Fruit fly (Drosophila melanogaster) whole organism, embryonic: ENCODE data around the gene CG4972.

Source experiments
- Awh ChIP-seq: fragments of 200-800 bp; sonication (Bioruptor generic); IDR thresholded peaks from 2 replicates; pipeline ENCODE4, ENCODE4 v1.3.6; 2022; ENCODE audit warnings: missing biosample characterization, missing genetic modification characterization
- BEAF-32 ChIP-seq: fragments of 200-800 bp; sonication (Bioruptor generic); optimal IDR thresholded peaks from 3 replicates; lab custom pipeline; 2017; ENCODE audit warnings: missing biosample characterization, missing genetic modification characterization, mild to moderate bottlenecking, moderate library complexity, missing genetic modification reagents
- CG10209 ChIP-seq: fragments of 200-800 bp; sonication (Bioruptor generic); optimal IDR thresholded peaks from 3 replicates; lab custom pipeline; 2017; ENCODE audit warnings: missing biosample characterization, mild to moderate bottlenecking, missing genetic modification characterization, missing genetic modification reagents
- CG10274 ChIP-seq: fragments of 200-800 bp; sonication (Bioruptor generic); optimal IDR thresholded peaks from 3 replicates; lab custom pipeline; 2017; ENCODE audit warnings: missing biosample characterization, mild to moderate bottlenecking, missing genetic modification characterization
- CG10431 ChIP-seq: fragments of 200-800 bp; sonication (Bioruptor generic); optimal IDR thresholded peaks from 3 replicates; lab custom pipeline; 2018; ENCODE audit warnings: missing biosample characterization, mild to moderate bottlenecking, missing genetic modification characterization
- CG10959 ChIP-seq: fragments of 200-800 bp; sonication (Bioruptor generic); IDR thresholded peaks from 2 replicates; pipeline ENCODE4 v1.3.6; 2022; ENCODE audit warnings: missing biosample characterization, missing genetic modification characterization
- CG11247 ChIP-seq: fragments of 200-800 bp; sonication (Bioruptor generic); IDR thresholded peaks from 2 replicates; pipeline ENCODE4 v1.3.6; 2022; ENCODE audit warnings: missing biosample characterization, missing genetic modification characterization
- CG11398 ChIP-seq: fragments of 200-800 bp; sonication (Bioruptor generic); optimal IDR thresholded peaks from 2 replicates; lab custom pipeline; 2016; ENCODE audit warnings: missing biosample characterization, missing genetic modification characterization
- CG12659 ChIP-seq: fragments of 200-800 bp; sonication (Bioruptor generic); optimal IDR thresholded peaks from 3 replicates; lab custom pipeline; 2017; ENCODE audit warnings: mild to moderate bottlenecking, missing biosample characterization, missing genetic modification reagents, missing genetic modification characterization
- CG1603 ChIP-seq: fragments of 200-800 bp; sonication (Bioruptor generic); optimal IDR thresholded peaks from 2 replicates; lab custom pipeline; 2019; ENCODE audit warnings: missing biosample characterization, mild to moderate bottlenecking, missing genetic modification characterization, moderate library complexity
- CG16779 ChIP-seq: fragments of 200-800 bp; sonication (Bioruptor generic); IDR thresholded peaks from 2 replicates; pipeline ENCODE4 v1.3.6; 2022; ENCODE audit warnings: missing biosample characterization, missing genetic modification characterization
- CG17361 ChIP-seq: fragments of 200-800 bp; sonication (Bioruptor generic); IDR thresholded peaks from 3 replicates; pipeline ENCODE4 v1.3.6; 2022; ENCODE audit warnings: missing biosample characterization, missing genetic modification characterization
- CG17612 ChIP-seq: fragments of 200-800 bp; sonication (Bioruptor generic); IDR thresholded peaks from 2 replicates; pipeline ENCODE4 v1.3.6; 2022; ENCODE audit warnings: missing biosample characterization, missing genetic modification characterization
- CG18011 ChIP-seq: fragments of 200-800 bp; sonication (Bioruptor generic); optimal IDR thresholded peaks from 2 replicates; lab custom pipeline; 2017; ENCODE audit warnings: missing biosample characterization, missing genetic modification characterization, mild to moderate bottlenecking, moderate library complexity, missing genotype
- CG34224 ChIP-seq: fragments of 200-800 bp; sonication (Bioruptor generic); IDR thresholded peaks from 3 replicates; pipeline ENCODE4 v1.3.6; 2022; ENCODE audit warnings: missing biosample characterization, missing genetic modification characterization; ENCODE audit not compliant: partially characterized antibody
- CG3847 ChIP-seq: fragments of 200-800 bp; sonication (Bioruptor generic); IDR thresholded peaks from 2 replicates; pipeline ENCODE4 v1.3.6; 2022; ENCODE audit warnings: missing biosample characterization, missing genetic modification characterization
- CG4328 ChIP-seq: fragments of 200-800 bp; sonication (Bioruptor generic); optimal IDR thresholded peaks from 3 replicates; lab custom pipeline; 2017; ENCODE audit warnings: missing biosample characterization, missing genetic modification reagents, missing genetic modification characterization
- CG6254 ChIP-seq: fragments of 200-800 bp; sonication (Bioruptor generic); optimal IDR thresholded peaks from 3 replicates; lab custom pipeline; 2017; ENCODE audit warnings: mild to moderate bottlenecking, missing biosample characterization, missing genetic modification reagents, missing genetic modification characterization
- CG6654 ChIP-seq: fragments of 200-800 bp; sonication (Bioruptor generic); optimal IDR thresholded peaks from 2 replicates; lab custom pipeline; 2017; ENCODE audit warnings: missing biosample characterization, mild to moderate bottlenecking, missing genetic modification characterization
- CG7357 ChIP-seq: fragments of 200-800 bp; sonication (Bioruptor generic); IDR thresholded peaks from 3 replicates; pipeline ENCODE4 v1.3.6; 2022; ENCODE audit warnings: missing biosample characterization, missing genetic modification characterization
- D19B ChIP-seq: fragments of 200-800 bp; sonication (Bioruptor generic); optimal IDR thresholded peaks from 2 replicates; lab custom pipeline; 2017; ENCODE audit warnings: missing biosample characterization, mild to moderate bottlenecking, missing genetic modification characterization
- Dip3 ChIP-seq: fragments of 200-800 bp; sonication (Bioruptor generic); optimal IDR thresholded peaks from 3 replicates; lab custom pipeline; 2016; ENCODE audit warnings: missing biosample characterization, missing genetic modification characterization
- GATAe ChIP-seq: fragments of 200-800 bp; sonication (Bioruptor generic); conservative IDR thresholded peaks from 2 replicates; pipeline ENCODE4 v1.3.6; 2022; ENCODE audit warnings: missing biosample characterization, missing genetic modification characterization
- HmgZ ChIP-seq: fragments of 200-800 bp; sonication (Bioruptor generic); optimal IDR thresholded peaks from 2 replicates; lab custom pipeline; 2018; ENCODE audit warnings: missing biosample characterization, mild to moderate bottlenecking, missing genetic modification characterization
- Hr78 ChIP-seq, 2 experiments: fragments of 200-800 bp in 1 of 2; fragments of >200 bp in 1 of 2; sonication (Bioruptor generic) in 1 of 2; optimal IDR thresholded peaks; 2 replicates each; lab custom pipeline; 2017 to 2019; ENCODE audit warnings: missing biosample characterization in 2 of 2, missing genetic modification characterization in 2 of 2, mild to moderate bottlenecking in 1 of 2, moderate library complexity in 1 of 2
- MBD-R2 ChIP-seq: fragments of 200-800 bp; sonication (Bioruptor generic); IDR thresholded peaks from 2 replicates; pipeline ENCODE4 v1.3.6; 2022; ENCODE audit warnings: missing biosample characterization, missing genetic modification characterization
- NK7.1 ChIP-seq: fragments of 200-800 bp; sonication (Bioruptor generic); optimal IDR thresholded peaks from 3 replicates; lab custom pipeline; 2016; ENCODE audit warnings: missing biosample characterization, missing genetic modification characterization
- Pdp1 ChIP-seq, 2 experiments: fragments of 200-800 bp; sonication (Bioruptor generic); optimal IDR thresholded peaks; 3 replicates each; lab custom pipeline; 2016; ENCODE audit warnings: missing biosample characterization in 2 of 2, missing genetic modification characterization in 2 of 2, mild to moderate bottlenecking in 1 of 2, moderate library complexity in 1 of 2
- Sox102F ChIP-seq: fragments of 200-800 bp; sonication (Bioruptor generic); optimal IDR thresholded peaks from 2 replicates; lab custom pipeline; 2018; ENCODE audit warnings: missing biosample characterization, mild to moderate bottlenecking, missing genetic modification characterization, moderate library complexity
- Tbp ChIP-seq: fragments of >200 bp; optimal IDR thresholded peaks from 2 replicates; lab custom pipeline; 2018; ENCODE audit warnings: missing biosample characterization, missing genetic modification characterization
- bab2 ChIP-seq: fragments of 200-800 bp; sonication (Bioruptor generic); optimal IDR thresholded peaks from 2 replicates; lab custom pipeline; 2016; ENCODE audit warnings: missing biosample characterization, missing genetic modification characterization
- cg ChIP-seq: fragments of 200-800 bp; sonication (Bioruptor generic); optimal IDR thresholded peaks from 3 replicates; lab custom pipeline; 2019; ENCODE audit warnings: missing biosample characterization, mild to moderate bottlenecking, missing genetic modification characterization, moderate library complexity
- chn ChIP-seq: fragments of 200-800 bp; sonication (Bioruptor generic); optimal IDR thresholded peaks from 2 replicates; lab custom pipeline; 2016; ENCODE audit warnings: missing biosample characterization, missing genetic modification characterization
- dati ChIP-seq: fragments of 200-800 bp; sonication (Bioruptor generic); IDR thresholded peaks from 2 replicates; pipeline ENCODE4 v1.3.6; 2022; ENCODE audit warnings: missing biosample characterization, missing genetic modification characterization
- dpn ChIP-seq, 2 experiments: fragments of 200-800 bp; sonication (Bioruptor generic); optimal IDR thresholded peaks; 3 replicates each; lab custom pipeline; 2016; ENCODE audit warnings: missing biosample characterization in 2 of 2, missing genetic modification characterization in 2 of 2
- dysf ChIP-seq: fragments of 200-800 bp; sonication (Bioruptor generic); IDR thresholded peaks from 3 replicates; pipeline ENCODE4 v1.3.6; 2022; ENCODE audit warnings: missing biosample characterization, missing genetic modification characterization
- emc ChIP-seq: fragments of 200-800 bp; sonication (Bioruptor generic); optimal IDR thresholded peaks from 2 replicates; lab custom pipeline; 2016; ENCODE audit warnings: missing biosample characterization, missing genetic modification characterization
- gce ChIP-seq: fragments of 200-800 bp; sonication (Bioruptor generic); IDR thresholded peaks from 3 replicates; pipeline ENCODE4 v1.3.6; 2022; ENCODE audit warnings: missing biosample characterization, missing genetic modification characterization
- ind ChIP-seq: fragments of 200-800 bp; sonication (Bioruptor generic); optimal IDR thresholded peaks from 3 replicates; lab custom pipeline; 2016; ENCODE audit warnings: missing biosample characterization, missing genetic modification characterization
- jing ChIP-seq: fragments of 200-800 bp; sonication (Bioruptor generic); optimal IDR thresholded peaks from 2 replicates; lab custom pipeline; 2018; ENCODE audit warnings: missing biosample characterization, mild to moderate bottlenecking, missing genetic modification characterization
- kay ChIP-seq: fragments of 200-800 bp; sonication (Bioruptor generic); optimal IDR thresholded peaks from 2 replicates; lab custom pipeline; 2016; ENCODE audit warnings: missing biosample characterization, missing genetic modification characterization
- p53 ChIP-seq: fragments of 200-800 bp; sonication (Bioruptor generic); optimal IDR thresholded peaks from 2 replicates; lab custom pipeline; 2016; ENCODE audit warnings: missing biosample characterization, missing genetic modification characterization
- sc ChIP-seq, 3 experiments: fragments of >200 bp in 2 of 3; fragments of 200-800 bp in 1 of 3; sonication (Bioruptor generic) in 1 of 3; optimal IDR thresholded peaks; 2 replicates in 2 of 3; 3 replicates in 1 of 3; lab custom pipeline; 2017; ENCODE audit warnings: mild to moderate bottlenecking in 1 of 3, missing biosample characterization in 1 of 3, missing genetic modification characterization in 1 of 3, missing genetic modification reagents in 1 of 3
- sd ChIP-seq: fragments of 200-800 bp; sonication (Bioruptor generic); optimal IDR thresholded peaks from 3 replicates; lab custom pipeline; 2018; ENCODE audit warnings: missing biosample characterization, mild to moderate bottlenecking, missing genetic modification characterization, moderate library complexity
- sens-2 ChIP-seq: fragments of 200-800 bp; sonication (Bioruptor generic); IDR thresholded peaks from 2 replicates; pipeline ENCODE4 v1.3.6; 2022; ENCODE audit warnings: missing biosample characterization, missing genetic modification characterization
- sim ChIP-seq: fragments of 200-800 bp; sonication (Bioruptor generic); IDR thresholded peaks from 2 replicates; pipeline ENCODE4 v1.3.6; 2022; ENCODE audit warnings: missing biosample characterization, missing genetic modification characterization
- so ChIP-seq: fragments of 200-800 bp; sonication (Bioruptor generic); IDR thresholded peaks from 3 replicates; pipeline ENCODE4 v1.3.6; 2022; ENCODE audit warnings: missing biosample characterization, missing genetic modification characterization
- tgo ChIP-seq: fragments of 200-800 bp; sonication (Bioruptor generic); IDR thresholded peaks from 3 replicates; pipeline ENCODE4 v1.3.6; 2022; ENCODE audit warnings: missing biosample characterization, missing genetic modification characterization
- ttk ChIP-seq: fragments of 200-800 bp; sonication (Bioruptor generic); IDR thresholded peaks from 2 replicates; pipeline ENCODE4 v2.1.2; 2022; ENCODE audit warnings: missing biosample characterization, missing genetic modification characterization
- zen2 ChIP-seq: fragments of 200-800 bp; sonication (Bioruptor generic); IDR thresholded peaks from 3 replicates; pipeline ENCODE4 v1.3.6; 2022; ENCODE audit warnings: missing biosample characterization, missing genetic modification characterization; ENCODE audit not compliant: partially characterized antibody

Gene CG4972

DNA sequence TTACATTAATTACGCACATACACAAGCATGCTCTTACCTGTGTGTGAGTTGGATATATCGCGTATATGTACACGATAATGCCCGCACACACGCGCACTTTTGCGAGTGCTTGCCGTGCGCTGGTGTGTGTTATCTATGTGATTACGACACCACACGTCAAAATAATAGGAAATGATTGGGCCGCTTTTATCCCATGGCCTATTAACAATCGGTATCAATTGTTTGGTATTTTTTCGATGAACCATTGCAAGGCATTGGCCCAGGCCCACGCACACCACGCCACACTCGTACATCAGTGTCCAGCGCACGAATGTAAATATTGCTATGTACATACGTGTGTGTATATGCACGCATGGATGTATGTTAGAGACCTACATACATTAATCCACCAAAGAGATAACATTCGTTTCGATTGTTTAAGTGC is 20.3 kb downstream of the CG4972 start (continued):
- TF ChIP-seq CG17361 (GFP tag; lab: Robert Waterston, UW) (peak; percentile 50; the same call in 2 of the 3 replicates), CG6254 (GFP tag; lab: Kevin White, UChicago) (peak; percentile 75), chn (no peak), dysf (GFP tag; lab: Robert Waterston, UW) (no peak; the same call in 2 of the 3 replicates), D19B (GFP tag; lab: Kevin White, UChicago) (peak; percentile 54), CG10274 (GFP tag; lab: Kevin White, UChicago) (peak; percentile 28), sens-2 (GFP tag; lab: Robert Waterston, UW) (no peak), Pdp1 (GFP tag; optimal IDR thresholded peaks at IDR 0.05; lab: Kevin White, UChicago) (peak; percentile 38 to 97), bab2 (GFP tag; lab: Kevin White, UChicago) (peak; percentile 10), gce (no peak), emc (GFP tag; lab: Kevin White, UChicago) (no peak), kay (GFP tag; lab: Kevin White, UChicago) (peak; percentile 90), zen2 (GFP tag; lab: Robert Waterston, UW) (no peak; the same call in 2 of the 3 replicates), cg (GFP tag; lab: Kevin White, UChicago) (peak; percentile 100), sd (peak; percentile 93), BEAF-32 (GFP tag; lab: Kevin White, UChicago) (peak; percentile 62), HmgZ (tag; lab: Kevin White, UChicago) (peak; percentile 92), ttk (GFP tag; lab: Robert Waterston, UW) (no peak), CG4328 (GFP tag; lab: Kevin White, UChicago) (peak; percentile 88), so (GFP tag; lab: Robert Waterston, UW) (no peak; the same call in 1 of the 3 replicates), Sox102F (GFP tag; lab: Kevin White, UChicago) (no peak), sc (optimal IDR thresholded peaks at IDR 0.05; lab: Kevin White, UChicago) (no peak), sc (GFP tag; optimal IDR thresholded peaks at IDR 0.05; lab: Kevin White, UChicago) (peak; percentile 11), Tbp (GFP tag; lab: Kevin White, UChicago) (no peak), CG17612 (GFP tag; lab: Robert Waterston, UW) (no peak), CG6654 (no peak), dati (GFP tag; lab: Robert Waterston, UW) (no peak), Dip3 (GFP tag; lab: Kevin White, UChicago) (no peak), CG11247 (GFP tag; lab: Robert Waterston, UW) (no peak), tgo (GFP tag; lab: Robert Waterston, UW) (no peak; the same call in 2 of the 3 replicates), sim (no peak), CG11398 (GFP tag; lab: Kevin White, UChicago) (peak; percentile 30), CG18011 (GFP tag; lab: Kevin White, UChicago) (peak; percentile 34), dpn (GFP tag; optimal IDR thresholded peaks at IDR 0.05; lab: Kevin White, UChicago) (peak; percentile 44 to 62), CG10431 (peak; percentile 74), CG12659 (GFP tag; lab: Kevin White, UChicago) (peak; percentile 77), CG7357 (GFP tag; lab: Robert Waterston, UW) (no peak), NK7.1 (peak; percentile 34), CG16779 (GFP tag; lab: Robert Waterston, UW) (no peak), p53 (no peak), CG1603 (peak; percentile 81), jing (GFP tag; lab: Kevin White, UChicago) (no peak), GATAe (GFP tag; lab: Robert Waterston, UW) (peak; percentile 93), CG3847 (GFP tag; lab: Robert Waterston, UW) (no peak), ind (GFP tag; lab: Kevin White, UChicago) (peak; percentile 9), CG34224 (GFP tag; lab: Robert Waterston, UW) (peak; percentile 66), Hr78 (GFP tag; optimal IDR thresholded peaks at IDR 0.05; lab: Kevin White, UChicago) (peak in 1 of 2 experiments; percentile 51), MBD-R2 (GFP tag; lab: Robert Waterston, UW) (peak; percentile 81), Awh (GFP tag; lab: Robert Waterston, UW) (peak; percentile 78; the same call in 1 of the 2 replicates), CG10209 (GFP tag; lab: Kevin White, UChicago) (peak; percentile 63), CG10959 (GFP tag; lab: Robert Waterston, UW) (no peak)
